Fruit fly (Drosophila melanogaster): ENCODE results near the gene bdwf.

Gene bdwf

DNA sequence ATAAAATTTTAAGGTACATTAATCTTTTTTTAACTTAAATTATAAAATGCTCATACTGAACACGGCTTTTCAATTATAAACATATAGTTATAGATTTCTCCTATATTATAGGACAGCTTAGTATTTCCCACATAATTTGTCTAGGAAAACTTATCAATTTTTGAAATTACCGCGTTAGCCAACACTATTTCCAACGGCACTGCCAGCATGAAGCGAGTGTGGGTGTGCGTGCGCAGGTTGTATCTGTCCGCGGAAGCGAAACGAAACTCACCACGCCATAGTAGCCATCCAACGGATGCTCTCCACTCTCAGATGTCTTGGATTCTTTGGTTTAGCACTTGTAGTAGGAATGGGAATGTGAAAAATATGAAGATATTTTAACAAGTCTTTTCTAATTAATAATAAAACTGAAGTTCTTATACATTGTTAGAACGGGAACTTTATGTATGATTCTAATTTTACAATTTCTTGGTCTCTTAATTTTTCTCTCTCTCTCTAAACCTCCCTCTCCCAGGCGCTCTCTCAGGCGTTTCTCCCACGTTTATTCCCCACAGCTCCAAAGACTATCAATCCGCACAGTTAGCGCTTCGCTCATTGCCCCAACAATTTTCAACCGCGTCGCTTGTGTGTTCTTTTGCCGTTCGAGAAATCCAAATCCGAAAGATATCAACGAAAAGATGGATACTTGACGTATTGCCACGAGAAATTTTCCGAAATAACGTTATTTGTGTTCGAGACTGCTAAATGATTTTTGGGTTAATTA lies 10.7 kb upstream of the bdwf start, which contains the start of gene Dad (continued):
- TF ChIP-seq fd64A (GFP tag; optimal IDR thresholded peaks at IDR 0.05) (no peak), Doc3 (GFP tag; IDR thresholded peaks at IDR 0.05; ENCODE audit: partially characterized antibody) (peak; percentile 36; the same call in 1 of the 3 replicates), Neu2 (GFP tag; optimal IDR thresholded peaks at IDR 0.05; ENCODE audit: borderline replicate concordance) (no peak), CG9727 (GFP tag; optimal IDR thresholded peaks at IDR 0.05) (no peak), odd (GFP tag; optimal IDR thresholded peaks at IDR 0.05) (peak; percentile 39), Optix (GFP tag; IDR thresholded peaks at IDR 0.05) (no peak), ara (GFP tag; IDR thresholded peaks at IDR 0.05) (0 out of 2 replicates have a peak, but pooled peaks have one; percentile 20), jigr1 (GFP tag; IDR thresholded peaks at IDR 0.05) (no peak), CG12299 (tag; optimal IDR thresholded peaks at IDR 0.05) (peak; percentile 19), luna (GFP tag; optimal IDR thresholded peaks at IDR 0.05) (no peak), Dip2 (GFP tag; IDR thresholded peaks at IDR 0.05) (no peak), tgo (GFP tag; IDR thresholded peaks at IDR 0.05) (no peak), pnt (GFP tag; optimal IDR thresholded peaks at IDR 0.05) (no peak), NK7.1 (GFP tag; optimal IDR thresholded peaks at IDR 0.05) (no peak), CG17612 (GFP tag; IDR thresholded peaks at IDR 0.05) (no peak), CG17802 (tag; optimal IDR thresholded peaks at IDR 0.05) (no peak), pho (GFP tag; optimal IDR thresholded peaks at IDR 0.05) (no peak), abd-A (tag; optimal IDR thresholded peaks at IDR 0.05) (peak; percentile 67), Tbp (GFP tag; optimal IDR thresholded peaks at IDR 0.05) (no peak), grau (tag; optimal IDR thresholded peaks at IDR 0.05) (no peak), CG2678 (tag; optimal IDR thresholded peaks at IDR 0.05) (peak; percentile 25), mam (GFP tag; optimal IDR thresholded peaks at IDR 0.05) (no peak), fd102C (GFP tag; optimal IDR thresholded peaks at IDR 0.05) (no peak), bbx (GFP tag; IDR thresholded peaks at IDR 0.05; ENCODE audit: partially characterized antibody) (peak; percentile 42; the same call in 1 of the 2 replicates), Lpt (GFP tag; optimal IDR thresholded peaks at IDR 0.05) (no peak), sc (optimal IDR thresholded peaks at IDR 0.05) (no peak), sc (GFP tag; optimal IDR thresholded peaks at IDR 0.05) (no peak), CG32772 (GFP tag; IDR thresholded peaks at IDR 0.05) (no peak), CG7963 (GFP tag; IDR thresholded peaks at IDR 0.05; ENCODE audit: partially characterized antibody) (no peak), Dbx (GFP tag; IDR thresholded peaks at IDR 0.05) (no peak), gro (GFP tag; optimal IDR thresholded peaks at IDR 0.05) (no peak), CG10147 (GFP tag; optimal IDR thresholded peaks at IDR 0.05) (peak; percentile 5), stwl (tag; optimal IDR thresholded peaks at IDR 0.05) (peak; percentile 92), Meics (GFP tag; optimal IDR thresholded peaks at IDR 0.05) (no peak), CG7786 (GFP tag; optimal IDR thresholded peaks at IDR 0.05) (no peak), CG3407 (GFP tag; optimal IDR thresholded peaks at IDR 0.05) (no peak), Lim3 (GFP tag; IDR thresholded peaks at IDR 0.05) (no peak), NC2α (GFP tag; optimal IDR thresholded peaks at IDR 0.05) (peak; percentile 5), CkIIα-i1 (GFP tag; IDR thresholded peaks at IDR 0.05) (no peak), lmd (GFP tag; IDR thresholded peaks at IDR 0.05) (no peak), toy (GFP tag; IDR thresholded peaks at IDR 0.05) (no peak), klu (GFP tag; IDR thresholded peaks at IDR 0.05) (no peak; the same call in 1 of the 2 replicates), nerfin-2 (GFP tag; IDR thresholded peaks at IDR 0.05; ENCODE audit: partially characterized antibody) (no peak), CG1602 (GFP tag; optimal IDR thresholded peaks at IDR 0.05) (no peak), Xbp1 (GFP tag; optimal IDR thresholded peaks at IDR 0.05) (no peak), CG17186 (GFP tag; optimal IDR thresholded peaks at IDR 0.05) (no peak), CG4854 (GFP tag; optimal IDR thresholded peaks at IDR 0.05) (peak; percentile 12), CG3726 (GFP tag; IDR thresholded peaks at IDR 0.05) (no peak), fu2 (GFP tag; optimal IDR thresholded peaks at IDR 0.05) (no peak), ase (GFP tag; IDR thresholded peaks at IDR 0.05) (no peak), p53 (GFP tag; optimal IDR thresholded peaks at IDR 0.05) (no peak)
